Worm (Caenorhabditis elegans) whole organism, L4 larva: ENCODE measurements around the gene ppat-1.

ENCODE experiments used
- F10B5.3 ChIP-seq: sonication (generic microtip); optimal IDR thresholded peaks from 2 replicates; lab custom pipeline; 2016; ENCODE audit warnings: mild to moderate bottlenecking, missing genetic modification characterization, missing compliant biosample characterization
- F37D6.2 ChIP-seq: sonication (generic microtip); optimal IDR thresholded peaks from 2 replicates; lab custom pipeline; 2016; ENCODE audit warnings: mild to moderate bottlenecking, missing genetic modification characterization, missing compliant biosample characterization
- T26A8.4 ChIP-seq: fragments of 200-800 bp; sonication (Bioruptor generic); IDR thresholded peaks from 2 replicates; pipeline ENCODE4 v1.3.6; 2022; ENCODE audit warnings: missing genetic modification characterization, missing compliant biosample characterization
- Y48G9A.11 ChIP-seq: fragments of 200-800 bp; sonication (Bioruptor generic); IDR thresholded peaks from 2 replicates; pipeline ENCODE4 v1.3.6; 2022; ENCODE audit warnings: missing genetic modification reagents, missing genetic modification characterization, missing compliant biosample characterization
- Y75B8A.6 ChIP-seq: fragments of 200-800 bp; sonication (Bioruptor generic); IDR thresholded peaks from 2 replicates; pipeline ENCODE4 v1.3.6; 2022; ENCODE audit warnings: missing genetic modification reagents, missing genetic modification characterization, missing compliant biosample characterization
- ZK337.2 ChIP-seq: fragments of 200-800 bp; sonication (Bioruptor generic); IDR thresholded peaks from 2 replicates; pipeline ENCODE4 v1.3.6; 2022; ENCODE audit warnings: missing genetic modification reagents, missing genetic modification characterization, missing compliant biosample characterization
- aha-1 ChIP-seq: fragments of 150-350 bp; peaks from one replicate; lab custom pipeline; 2014; ENCODE audit warnings: missing biosample characterization, missing genetic modification characterization
- ama-1 ChIP-seq: fragments of 150-350 bp; optimal IDR thresholded peaks from 2 replicates; lab custom pipeline; 2014; ENCODE audit warnings: inconsistent platforms, mixed read lengths
- arid-1 ChIP-seq: fragments of 200-800 bp; sonication (Bioruptor generic); conservative IDR thresholded peaks from 2 replicates; pipeline ENCODE4 v1.3.6; 2022; ENCODE audit warnings: missing genetic modification reagents, missing genetic modification characterization, missing compliant biosample characterization
- attf-4 ChIP-seq: sonication (generic microtip); optimal IDR thresholded peaks from 3 replicates; lab custom pipeline; 2017; ENCODE audit warnings: missing biosample characterization, missing genetic modification characterization
- ceh-28 ChIP-seq: fragments of 150-350 bp; optimal IDR thresholded peaks from 2 replicates; lab custom pipeline; 2014; ENCODE audit warnings: missing biosample characterization, missing genetic modification reagents, missing genetic modification characterization
- ceh-82 ChIP-seq: sonication (generic microtip); optimal IDR thresholded peaks from 2 replicates; lab custom pipeline; 2017; ENCODE audit warnings: missing biosample characterization, missing genetic modification characterization
- ces-1 ChIP-seq: fragments of 150-350 bp; sonication (generic microtip); optimal IDR thresholded peaks from 4 replicates; lab custom pipeline; 2014; ENCODE audit warnings: missing biosample characterization, missing genetic modification reagents, missing genetic modification characterization
- cey-2 ChIP-seq: sonication (generic microtip); optimal IDR thresholded peaks from 3 replicates; lab custom pipeline; 2017; ENCODE audit warnings: missing genetic modification characterization, mild to moderate bottlenecking, missing compliant biosample characterization, antibody characterized with exemption, borderline replicate concordance; ENCODE audit not compliant: insufficient read depth
- daf-16 ChIP-seq, 3 experiments: sonication (generic microtip); optimal IDR thresholded peaks; 2 replicates each; lab custom pipeline; 2016 to 2017; ENCODE audit warnings: missing genetic modification characterization in 3 of 3, missing genetic modification reagents in 3 of 3, mild to moderate bottlenecking in 2 of 3, missing compliant biosample characterization in 2 of 3, missing biosample characterization in 1 of 3, moderate library complexity in 1 of 3
- dmd-6 ChIP-seq: fragments of 200-800 bp; sonication (Bioruptor generic); IDR thresholded peaks from 2 replicates; pipeline ENCODE4 v1.3.6; 2022; ENCODE audit warnings: missing genetic modification reagents, missing genetic modification characterization, missing compliant biosample characterization
- hmg-1.1 ChIP-seq: fragments of 200-800 bp; sonication (Bioruptor generic); IDR thresholded peaks from 2 replicates; pipeline ENCODE4 v1.3.6; 2022; ENCODE audit warnings: missing genetic modification reagents, missing genetic modification characterization, missing compliant biosample characterization
- lim-7 ChIP-seq: fragments of 200-800 bp; sonication (Bioruptor generic); IDR thresholded peaks from 2 replicates; pipeline ENCODE4 v1.3.6; 2022; ENCODE audit warnings: missing genetic modification characterization, missing compliant biosample characterization
- lin-13 ChIP-seq: fragments of 150-350 bp; optimal IDR thresholded peaks from 2 replicates; lab custom pipeline; 2014; ENCODE audit warnings: missing biosample characterization, missing genetic modification reagents, missing genetic modification characterization
- lin-29 ChIP-seq: fragments of 200-800 bp; sonication (Bioruptor generic); IDR thresholded peaks from 2 replicates; pipeline ENCODE4 v1.3.6; 2022; ENCODE audit warnings: missing genetic modification reagents, missing genetic modification characterization, missing compliant biosample characterization
- lin-38 ChIP-seq: fragments of 200-800 bp; sonication (Bioruptor generic); IDR thresholded peaks from 2 replicates; pipeline ENCODE4 v1.3.6; 2022; ENCODE audit warnings: missing genetic modification reagents, missing genetic modification characterization, missing compliant biosample characterization
- lir-3 ChIP-seq: sonication (generic microtip); optimal IDR thresholded peaks from 2 replicates; lab custom pipeline; 2016; ENCODE audit warnings: mild to moderate bottlenecking, missing genetic modification characterization, missing compliant biosample characterization
- lsy-2 ChIP-seq, 2 experiments: fragments of 150-350 bp in 1 of 2; sonication (generic microtip) in 1 of 2; optimal IDR thresholded peaks; 2 replicates each; lab custom pipeline; 2014 to 2017; ENCODE audit warnings: missing biosample characterization in 2 of 2, missing genetic modification characterization in 2 of 2
- madf-9 ChIP-seq: fragments of 200-800 bp; sonication (Bioruptor generic); conservative IDR thresholded peaks from 2 replicates; pipeline ENCODE4 v1.3.6; 2022; ENCODE audit warnings: missing genetic modification reagents, missing genetic modification characterization, missing compliant biosample characterization
- mdl-1 ChIP-seq, 2 experiments: fragments of 150-350 bp in 1 of 2; sonication (generic microtip) in 1 of 2; optimal IDR thresholded peaks; 2 replicates each; lab custom pipeline; 2014 to 2017; ENCODE audit warnings: missing biosample characterization in 2 of 2, missing genetic modification characterization in 2 of 2
- mdt-29 ChIP-seq: fragments of 200-800 bp; sonication (Bioruptor generic); IDR thresholded peaks from 2 replicates; pipeline ENCODE4 v1.3.6; 2022; ENCODE audit warnings: missing genetic modification reagents, missing genetic modification characterization, missing compliant biosample characterization
- mes-2 ChIP-seq: sonication (generic microtip); optimal IDR thresholded peaks from 2 replicates; lab custom pipeline; 2016; ENCODE audit warnings: missing genotype, mild to moderate bottlenecking, missing genetic modification characterization, missing compliant biosample characterization; ENCODE audit not compliant: poor library complexity, severe bottlenecking
- mxl-2 ChIP-seq: fragments of 200-800 bp; sonication (Bioruptor generic); conservative IDR thresholded peaks from 2 replicates; pipeline ENCODE4 v1.3.6; 2022; ENCODE audit warnings: missing genetic modification reagents, missing genetic modification characterization, missing compliant biosample characterization
- nhr-111 ChIP-seq: fragments of 200-800 bp; sonication (Bioruptor generic); optimal IDR thresholded peaks from 2 replicates; lab custom pipeline; 2018; ENCODE audit warnings: mild to moderate bottlenecking, missing genetic modification characterization, missing compliant biosample characterization
- nhr-25 ChIP-seq: sonication (generic microtip); optimal IDR thresholded peaks from 2 replicates; lab custom pipeline; 2017; ENCODE audit warnings: missing genetic modification characterization, mild to moderate bottlenecking, missing compliant biosample characterization, antibody characterized with exemption, moderate library complexity, borderline replicate concordance; ENCODE audit not compliant: insufficient read depth
- nhr-28 ChIP-seq: fragments of 150-350 bp; optimal IDR thresholded peaks from 2 replicates; lab custom pipeline; 2014; ENCODE audit warnings: missing biosample characterization, missing genetic modification characterization
- nhr-6 ChIP-seq: fragments of 150-350 bp; optimal IDR thresholded peaks from 2 replicates; lab custom pipeline; 2014; ENCODE audit warnings: missing biosample characterization, missing genetic modification characterization
- nhr-76 ChIP-seq: fragments of 150-350 bp; optimal IDR thresholded peaks from 2 replicates; lab custom pipeline; 2014; ENCODE audit warnings: missing biosample characterization, missing genetic modification characterization
- sdz-12 ChIP-seq: fragments of 200-800 bp; sonication (Bioruptor generic); optimal IDR thresholded peaks from 2 replicates; lab custom pipeline; 2018; ENCODE audit warnings: mild to moderate bottlenecking, missing genetic modification characterization, missing compliant biosample characterization
- set-16 ChIP-seq: fragments of 200-800 bp; sonication (Bioruptor generic); IDR thresholded peaks from 2 replicates; pipeline ENCODE4 v1.3.6; 2022; ENCODE audit warnings: missing genetic modification reagents, missing genetic modification characterization, missing compliant biosample characterization
- snpc-1.2 ChIP-seq: fragments of 200-800 bp; sonication (Bioruptor generic); IDR thresholded peaks from 2 replicates; pipeline ENCODE4 v1.3.6; 2022; ENCODE audit warnings: missing genetic modification reagents, missing genetic modification characterization, missing compliant biosample characterization
- spr-3 ChIP-seq: fragments of 200-800 bp; sonication (Bioruptor generic); optimal IDR thresholded peaks from 2 replicates; lab custom pipeline; 2018; ENCODE audit warnings: mild to moderate bottlenecking, missing genetic modification characterization, missing compliant biosample characterization
- unc-130 ChIP-seq: sonication (generic microtip); optimal IDR thresholded peaks from 2 replicates; lab custom pipeline; 2016; ENCODE audit warnings: missing genetic modification reagents, missing genetic modification characterization, missing compliant biosample characterization
- unc-62 ChIP-seq, 3 experiments: fragments of 150-350 bp in 1 of 3; sonication (generic microtip); optimal IDR thresholded peaks in 2 of 3; peaks in 1 of 3; 1 replicate in 1 of 3; 2 replicates in 2 of 3; lab custom pipeline; 2014 to 2017; ENCODE audit warnings: missing biosample characterization in 3 of 3, missing genetic modification characterization in 3 of 3, missing genetic modification reagents in 3 of 3, missing genotype in 1 of 3
- zag-1 ChIP-seq: fragments of 150-350 bp; optimal IDR thresholded peaks from 2 replicates; lab custom pipeline; 2014; ENCODE audit warnings: missing biosample characterization, missing genetic modification characterization
- zfp-2 ChIP-seq: sonication (generic microtip); optimal IDR thresholded peaks from 2 replicates; lab custom pipeline; 2016; ENCODE audit warnings: mild to moderate bottlenecking, missing genetic modification characterization, missing compliant biosample characterization
- zip-11 ChIP-seq: fragments of 200-800 bp; sonication (Bioruptor generic); IDR thresholded peaks from 2 replicates; pipeline ENCODE4 v1.3.6; 2022; ENCODE audit warnings: missing genetic modification characterization, missing compliant biosample characterization
- ztf-11 ChIP-seq: fragments of 150-350 bp; optimal IDR thresholded peaks from 2 replicates; lab custom pipeline; 2014; ENCODE audit warnings: missing biosample characterization, missing genetic modification characterization

Gene ppat-1

ce11 chrIII:4706678-4707077 lies 17.6 kb downstream of the ppat-1 start, which contains the start of gene T04A8.13:
Gene T04A8.13 (plus strand): TSS chrIII:4706978.
- no peak for TF ChIP-seq attf-4 (tag; lab: Kevin White, UChicago)
- TF ChIP-seq ceh-82 (tag; lab: Kevin White, UChicago) = no peak
- no peak for TF ChIP-seq aha-1
- TF ChIP-seq daf-16 (GFP tag; optimal IDR thresholded peaks at IDR 0.05; lab: Kevin White, UChicago) = no peak
- TF ChIP-seq daf-16 (tag; optimal IDR thresholded peaks at IDR 0.05; lab: Kevin White, UChicago) = no peak
- TF ChIP-seq lin-38 (GFP tag; lab: Robert Waterston, UW) = no peak
- TF ChIP-seq hmg-1.1 (GFP tag; lab: Robert Waterston, UW) = no peak
- TF ChIP-seq set-16 (GFP tag; lab: Robert Waterston, UW) = no peak
- TF ChIP-seq unc-62 (GFP tag; optimal IDR thresholded peaks at IDR 0.05 in 1 of 2; lab: Kevin White, UChicago) = no peak
- no peak for TF ChIP-seq unc-62 (tag; optimal IDR thresholded peaks at IDR 0.05; lab: Kevin White, UChicago)
- TF ChIP-seq mdt-29 (GFP tag; lab: Robert Waterston, UW) = no peak
- no peak for TF ChIP-seq zag-1 (tag; lab: Kevin White, UChicago)
- TF ChIP-seq ZK337.2 (GFP tag; lab: Robert Waterston, UW) = no peak
- TF ChIP-seq nhr-111 (GFP tag; lab: Kevin White, UChicago) = no peak
- no peak for TF ChIP-seq ceh-28 (tag; lab: Kevin White, UChicago)
- TF ChIP-seq lin-13 (GFP tag; lab: Kevin White, UChicago) = no peak
- no peak for TF ChIP-seq lir-3
- TF ChIP-seq, all 104 proteins: peak for 0

- no peak for TF ChIP-seq spr-3 (GFP tag; lab: Kevin White, UChicago)
These were observed 19.8 kb downstream of the ppat-1 start, which contains the start of gene T04A8.18 for ce11 chrIII:4708909-4709308. Gene T04A8.18 (plus strand): TSS chrIII:4709209.

ce11 chrIII:4715088-4715487 lies 26.0 kb downstream of the ppat-1 start, which contains the start of gene him-18:
Gene him-18 (minus strand): TSS chrIII:4715188.
- TF ChIP-seq ztf-11 (tag; lab: Kevin White, UChicago) = no peak
- no peak for TF ChIP-seq nhr-25 (tag; lab: Kevin White, UChicago)
- TF ChIP-seq set-16 (GFP tag; lab: Robert Waterston, UW) = no peak
- TF ChIP-seq nhr-76 = no peak
- TF ChIP-seq unc-62 (GFP tag; optimal IDR thresholded peaks at IDR 0.05 in 1 of 2; lab: Kevin White, UChicago) = no peak
- TF ChIP-seq unc-62 (tag; optimal IDR thresholded peaks at IDR 0.05; lab: Kevin White, UChicago) = no peak
- TF ChIP-seq F10B5.3 = no peak
- TF ChIP-seq T26A8.4 (GFP tag; lab: Robert Waterston, UW) = no peak
- no peak for TF ChIP-seq unc-130
- TF ChIP-seq lin-29 (GFP tag; lab: Robert Waterston, UW) = no peak
- TF ChIP-seq mes-2 (tag; lab: Kevin White, UChicago) = no peak
- TF ChIP-seq lim-7 (GFP tag; lab: Robert Waterston, UW) = no peak

DNA sequence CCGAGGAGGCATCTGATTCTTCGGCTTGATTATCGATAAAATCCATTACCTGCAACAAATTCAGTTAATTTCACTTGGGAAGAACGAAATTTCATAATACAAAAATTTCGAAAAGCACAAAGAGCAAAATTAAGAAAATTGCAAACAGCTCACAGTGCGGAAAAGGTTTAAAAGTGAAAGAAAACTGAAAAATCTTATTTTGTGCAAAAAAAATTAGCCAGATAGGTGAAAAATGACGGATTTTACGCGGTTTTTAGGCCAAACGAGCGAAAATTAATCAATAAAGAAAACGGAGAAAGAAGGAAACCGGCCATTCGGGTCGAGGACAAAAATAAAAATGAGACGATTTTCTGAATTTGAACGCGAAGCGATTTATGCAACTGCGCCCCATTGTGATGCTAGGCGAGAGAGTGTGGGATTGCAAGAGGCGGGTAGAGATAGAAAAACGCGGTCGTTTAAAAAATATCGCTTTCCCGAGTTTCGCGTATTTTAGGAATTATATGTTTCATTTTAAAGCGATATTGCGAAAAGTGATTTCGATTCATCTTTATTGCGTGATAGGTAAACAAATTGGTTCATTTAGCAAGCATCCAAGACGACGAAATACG lies 31.6 kb downstream of the ppat-1 start, which contains the start of gene emb-5:
Gene emb-5, minus strand, starts transcription at position 51 of the 608 bp plus-strand sequence.
- TF ChIP-seq Y48G9A.11 (GFP tag; lab: Robert Waterston, UW) (no peak), zip-11 (GFP tag; lab: Robert Waterston, UW) (no peak), Y75B8A.6 (GFP tag; lab: Robert Waterston, UW) (no peak), nhr-28 (tag; lab: Kevin White, UChicago) (peak; percentile 27), mes-2 (tag; lab: Kevin White, UChicago) (peak; percentile 74), dmd-6 (no peak), F37D6.2 (no peak), T26A8.4 (GFP tag; lab: Robert Waterston, UW) (0 out of 2 replicates have a peak, but pooled peaks have one; percentile 28), zfp-2 (tag; lab: Kevin White, UChicago) (no peak), ama-1 (lab: Kevin White, UChicago) (peak; percentile 68), snpc-1.2 (no peak), unc-62 (GFP tag; optimal IDR thresholded peaks at IDR 0.05 in 1 of 2; lab: Kevin White, UChicago) (peak in 1 of 2 experiments; percentile 5), unc-62 (tag; optimal IDR thresholded peaks at IDR 0.05; lab: Kevin White, UChicago) (no peak), ces-1 (no peak), nhr-6 (peak; percentile 21), arid-1 (GFP tag; lab: Robert Waterston, UW) (no peak), lsy-2 (tag; optimal IDR thresholded peaks at IDR 0.05; lab: Kevin White, UChicago) (no peak), cey-2 (no peak), mdl-1 (tag; optimal IDR thresholded peaks at IDR 0.05; lab: Kevin White, UChicago) (no peak), spr-3 (GFP tag; lab: Kevin White, UChicago) (no peak), sdz-12 (GFP tag; lab: Kevin White, UChicago) (no peak), mxl-2 (no peak), madf-9 (GFP tag; lab: Robert Waterston, UW) (no peak)
